Fruit fly (Drosophila melanogaster): Measurements from ENCODE around the gene U4-U6-60K.

U4-U6-60K gene

DNA sequence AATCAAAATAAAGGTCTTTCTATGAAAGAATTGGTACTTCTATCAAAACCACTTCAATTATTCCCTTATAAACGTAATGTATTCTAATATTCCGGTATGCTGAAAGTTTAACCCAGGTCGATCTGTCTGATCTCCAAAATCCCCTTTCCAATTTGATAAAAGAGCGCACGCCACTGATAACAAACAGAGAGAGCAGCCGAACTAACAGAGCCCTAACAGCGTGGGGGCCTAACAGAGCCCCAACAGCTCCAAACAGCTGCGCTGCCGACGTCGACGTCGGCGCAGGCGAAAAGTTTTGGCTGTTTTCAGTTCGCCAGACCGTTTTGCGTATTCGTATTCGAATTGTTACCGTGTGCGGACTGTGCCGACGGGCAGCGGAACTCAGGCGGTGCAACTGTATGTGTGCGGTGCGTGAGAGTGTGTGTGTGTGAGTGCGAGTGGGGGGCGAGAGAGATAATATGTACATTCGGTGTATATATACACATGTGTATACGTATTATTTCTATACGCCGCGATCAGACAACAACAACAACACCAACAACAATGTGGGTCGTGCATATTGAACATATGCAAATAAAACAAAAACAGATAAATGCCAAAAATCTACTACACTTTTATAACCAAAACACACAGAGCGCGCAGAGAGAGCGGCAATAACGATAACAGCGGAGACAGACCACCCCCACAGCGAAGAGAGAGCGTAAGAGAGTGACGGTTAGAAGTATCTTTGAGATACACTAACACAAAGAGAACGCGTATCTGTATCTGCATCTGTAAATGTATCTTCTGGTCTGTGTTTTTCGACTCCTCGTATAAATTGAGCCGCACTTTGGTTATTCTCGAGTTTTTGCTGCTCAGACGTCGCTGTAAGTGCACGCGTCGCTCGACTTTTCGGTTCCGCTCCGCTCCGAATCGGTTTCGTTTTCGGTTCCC is 26.7 kb downstream of the U4-U6-60K start, which contains the start of gene Oatp74D (continued):
- TF ChIP-seq hb (GFP tag; IDR thresholded peaks at IDR 0.05; ENCODE audit: partially characterized antibody) (no peak), CG8359 (GFP tag; optimal IDR thresholded peaks at IDR 0.05; ENCODE audit: borderline replicate concordance) (peak; percentile 19), CG8281 (tag; optimal IDR thresholded peaks at IDR 0.05) (peak; percentile 54), fd3F (GFP tag; optimal IDR thresholded peaks at IDR 0.05) (no peak), Stat92E (GFP tag; optimal IDR thresholded peaks at IDR 0.05) (peak in 1 of 3 experiments; percentile 46), Drgx (GFP tag; IDR thresholded peaks at IDR 0.05) (peak; percentile 69), ac (GFP tag; optimal IDR thresholded peaks at IDR 0.05) (peak; percentile 27), amos (GFP tag; IDR thresholded peaks at IDR 0.05; ENCODE audit: partially characterized antibody) (no peak; the same call in 1 of the 2 replicates), crp (GFP tag; optimal IDR thresholded peaks at IDR 0.05) (peak in 1 of 2 experiments; percentile 32), E2f2 (GFP tag; IDR thresholded peaks at IDR 0.05) (peak; percentile 37; the same call in 1 of the 2 replicates), CG12391 (tag; optimal IDR thresholded peaks at IDR 0.05) (peak; percentile 2), phol (tag; optimal IDR thresholded peaks at IDR 0.05) (peak; percentile 13), CG8388 (GFP tag; optimal IDR thresholded peaks at IDR 0.05) (peak; percentile 27), Nf-YC (tag; optimal IDR thresholded peaks at IDR 0.05) (peak; percentile 68), hkb (optimal IDR thresholded peaks at IDR 0.05) (no peak), hkb (GFP tag; IDR thresholded peaks at IDR 0.05) (peak; percentile 44), en (GFP tag; optimal IDR thresholded peaks at IDR 0.05) (no peak), Lim3 (GFP tag; IDR thresholded peaks at IDR 0.05) (no peak), Deaf1 (tag; optimal IDR thresholded peaks at IDR 0.05) (peak; percentile 78), lab (GFP tag; optimal IDR thresholded peaks at IDR 0.05) (peak; percentile 72), Aef1 (GFP tag; IDR thresholded peaks at IDR 0.05) (no peak), CG8924 (tag; optimal IDR thresholded peaks at IDR 0.05) (peak; percentile 75), so (GFP tag; IDR thresholded peaks at IDR 0.05) (peak; percentile 69; the same call in 2 of the 3 replicates), CG2889 (GFP tag; IDR thresholded peaks at IDR 0.05) (no peak), CG4360 (GFP tag; IDR thresholded peaks at IDR 0.05) (peak; percentile 88), HLHmδ (GFP tag; optimal IDR thresholded peaks at IDR 0.05) (peak; percentile 66), Doc3 (GFP tag; IDR thresholded peaks at IDR 0.05; ENCODE audit: partially characterized antibody) (no peak), Eip74EF (GFP tag; optimal IDR thresholded peaks at IDR 0.05) (peak in 1 of 2 experiments; percentile 51), B-H2 (GFP tag; optimal IDR thresholded peaks at IDR 0.05) (peak; percentile 64), CG12071 (GFP tag; optimal IDR thresholded peaks at IDR 0.05) (peak; percentile 74), CG13296 (GFP tag; optimal IDR thresholded peaks at IDR 0.05) (peak; percentile 65), oc (tag; optimal IDR thresholded peaks at IDR 0.05) (peak; percentile 22), CG14860 (GFP tag; IDR thresholded peaks at IDR 0.05; ENCODE audit: partially characterized antibody) (no peak), CG34376 (GFP tag; optimal IDR thresholded peaks at IDR 0.05) (peak; percentile 83), CG13424 (tag; optimal IDR thresholded peaks at IDR 0.05) (peak; percentile 45), Lhr (GFP tag; optimal IDR thresholded peaks at IDR 0.05) (peak; percentile 50), gem (tag; optimal IDR thresholded peaks at IDR 0.05) (peak; percentile 11), BEAF-32 (GFP tag; optimal IDR thresholded peaks at IDR 0.05) (no peak), ab (GFP tag; optimal IDR thresholded peaks at IDR 0.05) (no peak), CG9727 (GFP tag; optimal IDR thresholded peaks at IDR 0.05) (peak; percentile 63), Dip3 (GFP tag; optimal IDR thresholded peaks at IDR 0.05) (peak; percentile 2), H15 (GFP tag; IDR thresholded peaks at IDR 0.05) (0 out of 3 replicates have a peak, but pooled peaks have one; percentile 5), otp (GFP tag; IDR thresholded peaks at IDR 0.05) (peak; percentile 62; the same call in 1 of the 3 replicates), GATAe (GFP tag; conservative IDR thresholded peaks at IDR 0.05) (peak; percentile 48), Med (GFP tag) (peak; percentile 83), CG10147 (GFP tag; optimal IDR thresholded peaks at IDR 0.05) (peak; percentile 14)
